Fruit fly (Drosophila melanogaster) S2 (cell line): ENCODE results near the gene Aasdh.

Experiments used
- CG8478 ChIP-seq: fragments of >200 bp; optimal IDR thresholded peaks from 2 replicates; lab custom pipeline; 2018
- CTCF ChIP-seq, 2 experiments: fragments of >200 bp; optimal IDR thresholded peaks; 2 replicates each; lab custom pipeline; 2018

Gene Aasdh

DNA sequence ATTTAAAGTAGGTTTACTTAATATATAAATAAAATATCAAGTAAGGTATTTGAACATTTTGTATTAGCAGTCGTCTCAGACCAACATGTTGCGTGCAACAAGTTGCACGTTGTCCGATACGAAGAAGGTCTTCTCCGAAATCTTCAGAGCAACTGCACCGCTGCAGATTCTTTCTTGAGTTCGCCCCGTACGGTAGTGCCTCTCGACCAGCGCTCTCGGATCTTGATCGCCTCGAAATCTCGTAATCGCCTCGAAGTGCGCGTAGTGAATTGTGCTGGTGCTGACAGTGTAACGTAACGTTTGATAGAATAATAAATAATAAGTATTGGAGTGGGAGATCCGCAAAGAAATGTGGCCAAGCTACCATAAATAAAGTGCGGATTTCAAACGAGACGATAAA is 17.3 kb upstream of the Aasdh start, which contains the start of gene dachs:
dachs (plus strand) TSS at position 175 of the 400 bp plus-strand sequence.
- TF ChIP-seq CG8478 (no peak), CTCF (optimal IDR thresholded peaks at IDR 0.05; lab: Kevin White, UChicago) (no peak)

dm6 chr2L:8464107-8464582 is 14.8 kb upstream of the Aasdh start, which contains the start of gene prg:
prg (plus strand) TSS chr2L:8464488.
- TF ChIP-seq CTCF (optimal IDR thresholded peaks at IDR 0.05; lab: Kevin White, UChicago), result no peak
- TF ChIP-seq CG8478, result no peak

DNA sequence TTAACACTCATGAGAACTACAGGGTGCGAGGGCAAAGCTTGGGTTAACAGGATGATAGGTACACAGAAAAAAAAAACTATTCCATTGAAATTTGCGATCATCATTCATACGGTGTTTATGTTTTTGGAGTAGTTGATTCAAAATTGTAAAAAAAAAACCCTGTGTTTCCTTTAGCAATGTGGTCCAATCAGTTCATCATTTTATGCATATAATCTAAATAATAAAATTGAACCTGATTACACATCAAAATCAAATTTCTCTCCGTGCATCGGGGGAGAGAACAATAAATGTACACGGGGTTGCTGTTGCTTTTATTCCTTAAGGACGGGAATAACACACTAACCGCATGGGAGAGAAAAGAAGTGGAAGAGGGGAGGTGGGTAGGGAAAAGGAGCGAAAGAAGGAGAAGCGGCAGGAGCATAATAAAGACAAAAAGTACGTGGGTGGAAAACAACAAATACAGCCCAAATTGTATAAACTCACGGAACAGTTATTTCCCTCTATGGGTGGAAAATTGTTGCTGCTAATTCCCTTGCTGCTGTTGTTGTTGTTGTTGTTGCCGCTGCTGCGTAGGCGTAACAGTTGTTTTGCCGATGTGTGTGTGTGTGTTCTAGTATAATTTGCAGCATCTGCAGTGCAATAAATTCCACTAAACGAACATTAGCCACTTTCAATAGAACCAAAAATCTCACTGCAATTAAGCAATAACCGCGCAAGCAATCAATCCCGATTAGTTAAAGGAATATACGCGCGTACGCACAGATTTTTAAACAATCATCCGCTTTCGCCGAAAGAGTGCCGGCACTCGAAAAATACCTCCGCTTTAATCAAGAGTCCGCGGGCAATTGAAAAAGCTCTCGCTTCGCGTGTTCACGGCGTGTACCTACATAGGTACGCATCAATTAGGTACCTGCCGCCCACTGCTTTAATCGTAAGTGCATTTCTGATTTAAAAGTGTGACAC is 14.0 kb upstream of the Aasdh start, which contains the start of gene Agpat2:
Agpat2 (minus strand) TSS at position 851 of the 963 bp plus-strand sequence.
- TF ChIP-seq CTCF (optimal IDR thresholded peaks at IDR 0.05; lab: Kevin White, UChicago) (no peak), CG8478 (no peak)

DNA sequence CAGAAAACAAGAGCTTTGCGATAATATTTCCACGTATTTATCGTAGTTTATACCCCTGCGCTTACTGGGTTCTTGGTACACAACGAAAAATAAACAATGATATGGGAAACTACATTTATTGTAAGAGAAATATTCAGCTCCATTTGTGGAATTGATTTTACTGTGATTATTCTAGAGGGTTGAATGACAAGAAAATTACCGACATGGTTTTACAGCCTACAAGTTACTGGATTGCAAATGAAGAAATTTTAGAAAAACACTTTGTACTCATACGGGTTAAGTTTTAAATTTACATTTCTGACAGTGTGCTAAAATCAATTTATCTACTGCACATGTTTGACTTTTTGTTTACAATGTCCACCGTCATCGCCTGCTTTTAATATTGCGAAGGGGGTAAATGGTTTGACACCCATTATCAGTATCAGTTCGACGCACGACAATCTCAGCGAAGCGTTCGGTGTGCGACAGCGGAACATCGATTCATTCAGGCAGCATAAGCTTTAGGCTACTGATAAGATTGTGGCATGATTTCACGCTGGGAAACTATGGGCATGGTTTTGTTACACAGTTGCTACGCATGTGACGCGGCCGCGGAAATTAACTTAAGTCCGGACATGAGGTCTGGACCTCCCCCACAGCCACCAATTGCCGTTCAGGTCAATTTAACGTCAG is 12.5 kb upstream of the Aasdh start:
- TF ChIP-seq CG8478 (no peak), CTCF (optimal IDR thresholded peaks at IDR 0.05; lab: Kevin White, UChicago) (no peak)

DNA sequence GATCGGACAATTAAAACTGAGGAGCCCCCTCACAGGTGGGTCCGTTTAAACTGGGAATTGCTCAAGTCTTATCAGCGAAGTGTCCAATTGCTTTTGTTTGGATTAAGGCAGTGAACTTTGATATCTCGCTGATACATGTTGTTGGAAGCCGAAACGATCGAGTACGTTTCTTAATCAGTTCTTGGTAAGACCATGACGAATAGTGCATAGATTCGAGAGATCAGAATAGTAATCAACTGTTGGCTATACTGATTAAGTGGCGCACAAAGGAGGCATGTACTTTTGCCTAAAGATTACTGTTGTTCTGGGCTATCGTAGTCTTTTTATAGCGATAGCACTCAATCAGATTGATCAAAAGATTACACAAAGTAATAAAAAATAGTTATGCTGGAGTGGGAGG is 2.1 kb upstream of the Aasdh start:
- TF ChIP-seq CG8478, result no peak
- TF ChIP-seq CTCF (optimal IDR thresholded peaks at IDR 0.05; lab: Kevin White, UChicago), result no peak

DNA sequence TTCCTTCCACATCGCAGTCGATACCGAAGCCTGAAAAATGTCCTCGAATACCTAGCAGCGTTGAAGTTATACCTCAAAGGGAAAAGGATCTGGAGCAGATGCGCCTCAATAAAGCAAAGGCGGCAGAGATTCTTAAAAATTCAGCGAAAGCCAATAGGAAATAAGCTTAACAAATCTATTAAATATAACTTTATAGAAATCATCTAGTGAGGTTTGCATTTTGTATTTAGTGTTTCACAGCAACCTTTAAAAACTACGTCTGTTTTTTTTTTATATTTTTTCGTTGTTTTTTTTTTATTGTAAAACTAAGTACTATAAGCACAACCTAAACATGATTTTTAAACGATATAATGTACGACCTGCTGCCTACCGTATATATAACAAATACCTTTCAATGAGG is 7.2 kb downstream of the Aasdh start, which contains the start of gene CG31897:
CG31897 (plus strand) TSS at position 301 of the 400 bp plus-strand sequence.
- no peak for TF ChIP-seq CTCF (optimal IDR thresholded peaks at IDR 0.05; lab: Kevin White, UChicago)
- TF ChIP-seq CG8478, result no peak

DNA sequence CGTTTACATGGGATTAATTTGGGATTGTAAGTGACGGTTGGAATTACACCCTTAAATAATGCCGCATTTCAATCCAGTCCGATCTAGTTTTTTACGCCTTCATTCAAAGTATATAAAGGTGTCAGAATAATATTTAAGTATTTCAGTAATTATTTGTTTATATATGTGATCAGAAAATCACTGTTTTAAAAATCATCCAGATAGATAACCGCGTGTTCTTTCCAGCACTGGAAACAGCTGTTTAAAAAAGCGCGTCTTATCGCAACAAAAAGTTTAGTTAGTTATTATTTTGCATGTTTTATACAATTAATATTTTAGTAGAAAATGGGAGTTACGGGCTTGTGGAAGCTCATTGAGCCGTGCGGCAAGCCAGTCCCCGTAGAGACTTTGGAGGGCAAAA is 11.3 kb downstream of the Aasdh start, which contains the start of gene mus201:
mus201 (plus strand) TSS at position 118 of the 400 bp plus-strand sequence.
- TF ChIP-seq CG8478 (no peak), CTCF (optimal IDR thresholded peaks at IDR 0.05; lab: Kevin White, UChicago) (no peak)

DNA sequence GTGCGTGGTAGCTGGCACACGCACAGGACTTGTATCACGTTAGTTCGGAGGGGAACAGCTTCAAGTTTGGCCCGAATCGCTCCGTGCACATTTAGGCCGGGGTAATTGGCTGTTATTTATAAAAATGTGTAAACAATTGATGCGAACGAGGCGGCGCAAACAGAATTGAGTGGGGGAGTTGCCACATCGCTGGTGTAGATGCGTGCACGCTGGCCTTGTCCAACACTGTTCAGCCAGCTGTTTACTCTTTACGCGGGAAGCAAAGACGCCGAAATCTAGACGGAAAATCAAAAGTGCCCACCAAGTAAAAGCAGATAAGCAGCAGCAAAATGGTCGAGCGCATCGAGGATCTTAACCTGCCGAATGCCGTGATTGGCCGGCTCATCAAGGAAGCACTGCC is 12.2 kb downstream of the Aasdh start, which contains the start of the genes D12 and Chrac-14:
D12 (minus strand) TSS at position 190 of the 400 bp plus-strand sequence.
Chrac-14 (plus strand) TSS at position 230 of the 400 bp plus-strand sequence.
- TF ChIP-seq CG8478 (no peak), CTCF (optimal IDR thresholded peaks at IDR 0.05; lab: Kevin White, UChicago) (no peak)

dm6 chr2L:8433512-8433911 is 15.9 kb downstream of the Aasdh start, which contains the start of gene grk:
grk (minus strand) TSS chr2L:8433598.
- TF ChIP-seq CTCF (optimal IDR thresholded peaks at IDR 0.05; lab: Kevin White, UChicago) (no peak), CG8478 (no peak)

DNA sequence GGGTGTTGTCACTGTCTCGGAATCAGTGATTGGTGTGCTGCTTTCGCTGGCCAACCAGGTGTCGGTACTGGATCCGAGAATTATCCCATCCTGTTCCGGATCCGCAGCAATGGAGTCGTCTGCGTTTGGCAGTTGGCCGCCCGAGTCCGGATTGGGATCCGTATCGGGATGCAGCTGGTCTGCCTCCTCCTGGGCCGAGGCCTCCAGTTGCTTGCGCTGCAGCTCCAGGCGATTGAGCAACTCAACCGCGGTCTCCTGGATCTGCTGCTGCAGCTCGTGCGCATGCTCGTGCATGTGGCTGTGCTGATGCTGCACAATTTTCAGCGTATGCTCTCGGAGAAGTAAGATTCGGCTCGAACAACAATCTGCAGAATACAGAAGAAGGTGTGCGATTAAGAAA is 17.2 kb downstream of the Aasdh start:
- TF ChIP-seq CG8478, result no peak
- no peak for TF ChIP-seq CTCF (optimal IDR thresholded peaks at IDR 0.05; lab: Kevin White, UChicago)

dm6 chr2L:8426801-8427200 is 22.6 kb downstream of the Aasdh start:
- TF ChIP-seq CG8478, result no peak
- TF ChIP-seq CTCF (optimal IDR thresholded peaks at IDR 0.05; lab: Kevin White, UChicago), result no peak

DNA sequence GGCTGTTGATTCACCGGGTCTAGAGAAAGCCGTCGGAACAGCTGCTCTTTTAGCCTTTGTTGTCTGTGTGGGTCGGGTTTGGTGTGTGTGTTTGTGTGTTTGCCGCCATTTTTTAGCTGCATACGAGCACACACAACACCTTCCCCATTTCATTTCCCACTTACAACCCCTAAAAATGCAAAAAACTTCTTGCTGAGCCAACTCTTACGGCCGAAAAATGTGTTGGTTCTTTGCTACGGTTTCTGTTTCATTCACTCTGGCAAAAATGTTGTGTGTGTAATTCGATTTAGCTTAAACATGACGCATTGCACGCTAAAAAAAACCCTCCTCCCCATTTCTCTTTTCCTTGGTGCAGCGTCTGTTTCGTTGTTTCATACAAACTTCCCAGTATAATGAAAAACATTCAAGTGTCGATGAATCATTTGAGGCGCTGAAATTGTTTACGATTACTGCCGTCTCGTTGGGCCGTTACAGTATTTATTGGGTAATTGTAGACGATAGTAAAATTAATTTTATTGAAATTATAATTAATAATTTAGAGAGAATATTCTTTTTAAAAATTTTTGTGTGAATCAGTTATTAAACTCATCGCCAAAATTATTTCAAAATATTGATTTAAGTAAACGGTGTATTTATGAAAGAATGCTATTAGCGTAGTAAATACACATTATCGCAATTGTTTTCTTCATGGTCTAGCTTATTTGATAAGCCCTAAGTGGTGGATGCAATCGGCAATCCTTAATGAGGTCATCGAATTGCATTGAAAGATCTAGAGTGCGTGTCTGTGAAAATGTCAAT is 23.2 kb downstream of the Aasdh start:
- TF ChIP-seq CTCF (optimal IDR thresholded peaks at IDR 0.05; lab: Kevin White, UChicago) (no peak), CG8478 (no peak)

DNA sequence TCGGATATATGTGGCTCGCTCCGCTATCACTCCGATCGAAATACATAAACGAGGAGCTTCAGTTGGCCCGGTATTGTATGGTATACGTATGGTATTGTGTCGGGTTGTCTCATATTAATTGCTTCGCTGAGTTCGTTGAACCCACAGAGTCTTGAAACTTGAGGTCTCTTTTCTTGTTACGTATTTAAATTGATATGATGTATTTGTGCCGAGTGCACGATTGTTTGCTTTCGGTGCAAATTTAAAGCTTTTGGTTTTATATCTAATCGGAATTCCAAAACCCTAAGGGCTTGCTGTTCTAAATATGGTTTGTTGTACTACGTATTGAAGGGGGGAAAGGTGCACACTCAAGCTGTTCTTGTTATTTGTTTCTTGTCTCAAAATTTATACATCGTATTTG is 24.2 kb downstream of the Aasdh start:
- TF ChIP-seq CTCF (optimal IDR thresholded peaks at IDR 0.05; lab: Kevin White, UChicago), result no peak
- no peak for TF ChIP-seq CG8478

DNA sequence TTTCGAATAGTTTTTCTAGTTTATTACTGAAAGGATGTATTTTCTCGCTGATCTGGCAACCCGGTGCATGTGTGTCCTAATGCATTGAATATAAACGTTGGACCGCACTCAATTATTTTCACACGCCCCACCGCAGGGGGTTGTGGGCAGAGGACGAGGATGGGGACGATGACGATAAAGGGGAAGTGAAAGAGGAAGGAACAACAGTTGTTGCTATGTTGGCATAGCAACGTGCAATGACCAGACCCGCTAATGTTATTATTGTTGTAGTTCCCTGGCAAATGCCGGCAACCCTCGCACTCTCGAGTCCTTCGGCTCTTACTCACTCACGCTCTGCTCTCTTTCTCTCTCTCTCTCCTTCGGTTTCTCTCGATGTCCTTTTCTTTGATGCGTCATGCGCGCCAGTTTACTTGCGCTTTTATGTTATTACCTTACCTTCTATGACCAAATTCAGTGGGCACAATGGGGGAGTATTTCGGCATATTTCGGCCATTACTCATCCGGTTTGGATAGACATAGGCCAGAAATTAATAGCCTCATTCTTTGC is 24.6 kb downstream of the Aasdh start:
- TF ChIP-seq CG8478, result no peak
- no peak for TF ChIP-seq CTCF (optimal IDR thresholded peaks at IDR 0.05; lab: Kevin White, UChicago)
